Worm (Caenorhabditis elegans) whole organism, L4/young adult: ENCODE data around the gene acbp-7.

Experiments
- W03F9.2 ChIP-seq: fragments of 150-350 bp; optimal IDR thresholded peaks from 2 replicates; lab custom pipeline; 2014; ENCODE audit warnings: missing biosample characterization, missing genetic modification characterization
- dao-5 ChIP-seq: sonication (generic microtip); optimal IDR thresholded peaks from 2 replicates; lab custom pipeline; 2016; ENCODE audit warnings: missing genotype, missing genetic modification characterization, moderate library complexity, missing compliant biosample characterization
- him-1 ChIP-seq: sonication (generic microtip); optimal IDR thresholded peaks from 2 replicates; lab custom pipeline; 2016; ENCODE audit warnings: missing genotype, missing genetic modification reagents, missing genetic modification characterization, missing compliant biosample characterization

Gene acbp-7

ce11 chrIII:4870478-4870877 lies 32.9 kb downstream of the acbp-7 start, which contains the start of gene gipc-1:
TSS of gene gipc-1 (plus strand) at chrIII:4870778.
- TF ChIP-seq dao-5: no peak
- TF ChIP-seq him-1 (tag; lab: Kevin White, UChicago): no peak
- no peak for TF ChIP-seq W03F9.2 (tag; lab: Kevin White, UChicago)

- TF ChIP-seq dao-5 (no peak), W03F9.2 (tag; lab: Kevin White, UChicago) (no peak), him-1 (tag; lab: Kevin White, UChicago) (no peak)
These were observed 35.9 kb downstream of the acbp-7 start for ce11 chrIII:4873395-4873794.

- TF ChIP-seq dao-5 (no peak), him-1 (tag; lab: Kevin White, UChicago) (no peak), W03F9.2 (tag; lab: Kevin White, UChicago) (no peak)
These were observed 37.1 kb downstream of the acbp-7 start, which contains the start of gene C35D10.12 for ce11 chrIII:4874671-4875070. TSS of gene C35D10.12 (minus strand) at chrIII:4874771.

ce11 chrIII:4875663-4876062 lies 38.1 kb downstream of the acbp-7 start:
- TF ChIP-seq W03F9.2 (tag; lab: Kevin White, UChicago): no peak
- TF ChIP-seq dao-5: no peak
- no peak for TF ChIP-seq him-1 (tag; lab: Kevin White, UChicago)

ce11 chrIII:4878281-4878680 lies 40.8 kb downstream of the acbp-7 start, which contains the start of the genes tost-1 and arx-6:
TSS of gene tost-1 (minus strand) at chrIII:4878311.
TSS of gene arx-6 (plus strand) at chrIII:4878658.
- TF ChIP-seq him-1 (tag; lab: Kevin White, UChicago) (no peak), W03F9.2 (tag; lab: Kevin White, UChicago) (no peak), dao-5 (no peak)

ce11 chrIII:4879445-4879844 lies 41.9 kb downstream of the acbp-7 start, which contains the start of gene C35D10.1:
TSS of gene C35D10.1 (plus strand) at chrIII:4879745.
- no peak for TF ChIP-seq dao-5
- no peak for TF ChIP-seq W03F9.2 (tag; lab: Kevin White, UChicago)
- TF ChIP-seq him-1 (tag; lab: Kevin White, UChicago): no peak

ce11 chrIII:4881955-4882354 lies 44.4 kb downstream of the acbp-7 start:
- TF ChIP-seq him-1 (tag; lab: Kevin White, UChicago) (no peak), W03F9.2 (tag; lab: Kevin White, UChicago) (no peak), dao-5 (no peak)

ce11 chrIII:4883429-4883828 lies 45.9 kb downstream of the acbp-7 start, which contains the start of gene clec-5:
TSS of gene clec-5 (minus strand) at chrIII:4883606.
- TF ChIP-seq W03F9.2 (tag; lab: Kevin White, UChicago) (no peak), him-1 (tag; lab: Kevin White, UChicago) (no peak), dao-5 (no peak)

ce11 chrIII:4887291-4887690 lies 49.8 kb downstream of the acbp-7 start, which contains the start of gene clec-6:
TSS of gene clec-6 (minus strand) at chrIII:4887444.
- no peak for TF ChIP-seq dao-5
- no peak for TF ChIP-seq W03F9.2 (tag; lab: Kevin White, UChicago)
- TF ChIP-seq him-1 (tag; lab: Kevin White, UChicago): no peak
